Worm (Caenorhabditis elegans): ENCODE data around the gene C06H5.13.

The C06H5.13 gene

DNA sequence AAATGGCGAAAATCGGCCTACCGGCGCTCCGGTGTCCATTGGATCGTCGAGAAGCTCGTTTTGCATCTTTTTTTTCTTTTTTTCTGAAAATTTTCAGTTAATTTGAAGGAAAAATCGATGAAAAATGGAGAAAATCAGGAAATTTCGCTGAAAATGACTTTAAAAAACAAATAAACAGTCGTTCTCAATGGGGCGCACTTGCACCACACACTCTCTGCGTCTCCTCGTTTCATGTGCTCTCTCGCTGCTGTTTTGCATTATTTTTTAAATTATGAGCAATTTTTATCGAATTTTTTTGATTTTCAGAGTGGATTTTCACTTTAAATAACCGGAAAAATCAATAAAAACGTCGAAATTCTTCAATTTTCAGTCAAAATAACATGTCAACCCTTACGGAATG, 27.0 kb downstream of the C06H5.13 start, which contains the start of gene csn-1:
Gene csn-1, minus strand, starts transcription at position 83 of the 400 bp plus-strand sequence.
- TF ChIP-seq pax-3 (tag; optimal IDR thresholded peaks at IDR 0.05) (no peak), nhr-71 (tag; optimal IDR thresholded peaks at IDR 0.05) (no peak), xbp-1 (tag; optimal IDR thresholded peaks at IDR 0.05) (peak; percentile 48), snpc-4 (tag; optimal IDR thresholded peaks at IDR 0.05) (peak; percentile 25), ceh-8 (GFP tag; optimal IDR thresholded peaks at IDR 0.05) (no peak), lin-15B (tag; optimal IDR thresholded peaks at IDR 0.05) (peak; percentile 14), nhr-76 (tag; optimal IDR thresholded peaks at IDR 0.05) (no peak), nhr-19 (GFP tag; conservative IDR thresholded peaks at IDR 0.05) (no peak), dpl-1 (GFP tag; optimal IDR thresholded peaks at IDR 0.05) (peak; percentile 16 to 39 (median 21)), unc-62 (GFP tag; optimal IDR thresholded peaks at IDR 0.05) (no peak), lir-3 (tag; optimal IDR thresholded peaks at IDR 0.05; ENCODE audit: poor library complexity) (no peak), nhr-12 (tag; optimal IDR thresholded peaks at IDR 0.05) (no peak), tbx-2 (tag; optimal IDR thresholded peaks at IDR 0.05) (no peak), unc-98 (GFP tag; IDR thresholded peaks at IDR 0.05) (no peak), hlh-17 (GFP tag; optimal IDR thresholded peaks at IDR 0.05; ENCODE audit: borderline replicate concordance) (no peak), ceh-82 (tag; optimal IDR thresholded peaks at IDR 0.05) (peak in 2 of 3 experiments; percentile 32 to 33), unc-86 (tag; optimal IDR thresholded peaks at IDR 0.05) (no peak), ceh-90 (tag; optimal IDR thresholded peaks at IDR 0.05) (peak; percentile 28), mdl-1 (tag; optimal IDR thresholded peaks at IDR 0.05) (no peak), ceh-88 (GFP tag; IDR thresholded peaks at IDR 0.05) (no peak), fkh-10 (GFP tag; optimal IDR thresholded peaks at IDR 0.05) (no peak), jun-1 (tag; optimal IDR thresholded peaks at IDR 0.05) (no peak), nhr-11 (tag; optimal IDR thresholded peaks at IDR 0.05) (no peak), egl-27 (tag; optimal IDR thresholded peaks at IDR 0.05) (no peak), fkh-8 (tag; optimal IDR thresholded peaks at IDR 0.05) (no peak), fkh-4 (tag; optimal IDR thresholded peaks at IDR 0.05; ENCODE audit: borderline replicate concordance) (no peak), efl-1 (optimal IDR thresholded peaks at IDR 0.05) (peak; percentile 48 to 54), efl-1 (GFP tag; optimal IDR thresholded peaks at IDR 0.05 in 1 of 2) (peak in 1 of 2 experiments; percentile 39), lsy-2 (tag; optimal IDR thresholded peaks at IDR 0.05) (peak; percentile 7 to 17), snu-23 (GFP tag; optimal IDR thresholded peaks at IDR 0.05) (peak; percentile 21), rnt-1 (tag; optimal IDR thresholded peaks at IDR 0.05) (no peak), elt-2 (tag; optimal IDR thresholded peaks at IDR 0.05) (no peak), skn-1 (tag; optimal IDR thresholded peaks at IDR 0.05) (peak; percentile 1), lin-35 (GFP tag; optimal IDR thresholded peaks at IDR 0.05) (peak; percentile 10 to 41), nhr-90 (tag; optimal IDR thresholded peaks at IDR 0.05; ENCODE audit: poor library complexity) (no peak), unc-130 (tag; optimal IDR thresholded peaks at IDR 0.05) (no peak), lin-14 (GFP tag; optimal IDR thresholded peaks at IDR 0.05) (no peak), isw-1 (GFP tag; IDR thresholded peaks at IDR 0.05) (peak; percentile 1; the same call in 1 of the 2 replicates), Y116A8C.19 (tag; optimal IDR thresholded peaks at IDR 0.05; ENCODE audit: borderline replicate concordance) (no peak), aha-1 (tag; optimal IDR thresholded peaks at IDR 0.05) (no peak), efl-3 (GFP tag; optimal IDR thresholded peaks at IDR 0.05) (no peak), alr-1 (tag; optimal IDR thresholded peaks at IDR 0.05; ENCODE audit: borderline replicate concordance) (no peak), grh-1 (GFP tag; IDR thresholded peaks at IDR 0.05) (no peak), aly-2 (tag; optimal IDR thresholded peaks at IDR 0.05) (no peak)

All from whole organism, L1 larva.